Worm (Caenorhabditis elegans) whole organism, L2 larva: ENCODE measurements around the gene C49F8.15.

Experiments
- F13H6.1 ChIP-seq: sonication (generic microtip); optimal IDR thresholded peaks from 2 replicates; lab custom pipeline; 2016; ENCODE audit warnings: missing genetic modification characterization, missing compliant biosample characterization
- R02D3.7 ChIP-seq: fragments of 150-350 bp; optimal IDR thresholded peaks from 2 replicates; lab custom pipeline; 2014; ENCODE audit warnings: missing biosample characterization, missing genetic modification characterization
- Y55F3AM.14 ChIP-seq: fragments of 200-800 bp; sonication (Bioruptor generic); optimal IDR thresholded peaks from 2 replicates; lab custom pipeline; 2018; ENCODE audit warnings: mild to moderate bottlenecking, missing genetic modification characterization, missing compliant biosample characterization
- ZK546.5 ChIP-seq: sonication (generic microtip); optimal IDR thresholded peaks from 2 replicates; lab custom pipeline; 2017; ENCODE audit warnings: missing biosample characterization, missing genetic modification characterization
- alr-1 ChIP-seq: fragments of 150-350 bp; optimal IDR thresholded peaks from 2 replicates; lab custom pipeline; 2014; ENCODE audit warnings: missing biosample characterization, missing genetic modification characterization
- aly-2 ChIP-seq: fragments of 150-350 bp; optimal IDR thresholded peaks from 2 replicates; lab custom pipeline; 2014; ENCODE audit warnings: missing biosample characterization, missing genetic modification characterization
- ama-1 ChIP-seq: fragments of 150-350 bp; optimal IDR thresholded peaks from 2 replicates; lab custom pipeline; 2018; ENCODE audit warnings: inconsistent platforms
- blmp-1 ChIP-seq: sonication (generic microtip); optimal IDR thresholded peaks from 2 replicates; lab custom pipeline; 2017; ENCODE audit warnings: missing genetic modification characterization, mild to moderate bottlenecking, missing compliant biosample characterization, antibody characterized with exemption, moderate library complexity; ENCODE audit not compliant: insufficient read depth
- ceh-16 ChIP-seq: fragments of 150-350 bp; optimal IDR thresholded peaks from 2 replicates; lab custom pipeline; 2014; ENCODE audit warnings: missing biosample characterization, missing genetic modification characterization
- ceh-82 ChIP-seq: fragments of 150-350 bp; optimal IDR thresholded peaks from 2 replicates; lab custom pipeline; 2014; ENCODE audit warnings: missing biosample characterization, missing genetic modification characterization
- crh-2 ChIP-seq: sonication (generic microtip); optimal IDR thresholded peaks from 2 replicates; lab custom pipeline; 2017; ENCODE audit warnings: missing biosample characterization, missing genetic modification characterization
- dmd-4 ChIP-seq: sonication (generic microtip); optimal IDR thresholded peaks from 2 replicates; lab custom pipeline; 2017; ENCODE audit warnings: missing biosample characterization, missing genetic modification characterization
- elt-1 ChIP-seq: fragments of 150-350 bp; optimal IDR thresholded peaks from 2 replicates; lab custom pipeline; 2014; ENCODE audit warnings: missing biosample characterization, missing genetic modification characterization
- elt-3 ChIP-seq: sonication (generic microtip); optimal IDR thresholded peaks from 2 replicates; lab custom pipeline; 2017; ENCODE audit warnings: missing biosample characterization, missing genetic modification characterization
- fos-1 ChIP-seq: fragments of 150-350 bp; optimal IDR thresholded peaks from 2 replicates; lab custom pipeline; 2014; ENCODE audit warnings: missing biosample characterization, missing genetic modification characterization
- gmeb-1 ChIP-seq: fragments of 150-350 bp; optimal IDR thresholded peaks from 2 replicates; lab custom pipeline; 2014; ENCODE audit warnings: missing biosample characterization, missing genetic modification characterization
- lin-11 ChIP-seq: fragments of 150-350 bp; sonication (generic microtip); optimal IDR thresholded peaks from 2 replicates; lab custom pipeline; 2014; ENCODE audit warnings: missing biosample characterization, missing genetic modification characterization, inconsistent platforms, mixed read lengths
- lin-13 ChIP-seq: fragments of 150-350 bp; optimal IDR thresholded peaks from 2 replicates; lab custom pipeline; 2014; ENCODE audit warnings: missing biosample characterization, missing genetic modification reagents, missing genetic modification characterization
- lin-39 ChIP-seq: fragments of 150-350 bp; optimal IDR thresholded peaks from 2 replicates; lab custom pipeline; 2014; ENCODE audit warnings: missing biosample characterization, missing genetic modification reagents, missing genetic modification characterization
- lsy-2 ChIP-seq, 2 experiments: fragments of 150-350 bp in 1 of 2; sonication (generic microtip) in 1 of 2; optimal IDR thresholded peaks; 2 replicates each; lab custom pipeline; 2014 to 2017; ENCODE audit warnings: missing biosample characterization in 2 of 2, missing genetic modification characterization in 2 of 2
- mab-5 ChIP-seq: fragments of 150-350 bp; optimal IDR thresholded peaks from 2 replicates; lab custom pipeline; 2014; ENCODE audit warnings: missing biosample characterization, missing genetic modification characterization
- mbf-1 ChIP-seq: sonication (generic microtip); optimal IDR thresholded peaks from 2 replicates; lab custom pipeline; 2017; ENCODE audit warnings: missing biosample characterization, missing genetic modification characterization
- mdl-1 ChIP-seq, 2 experiments: fragments of 150-350 bp in 1 of 2; sonication (generic microtip) in 1 of 2; optimal IDR thresholded peaks; 2 replicates each; lab custom pipeline; 2017; ENCODE audit warnings: missing biosample characterization in 2 of 2, missing genetic modification characterization in 2 of 2
- nhr-10 ChIP-seq: sonication (generic microtip); optimal IDR thresholded peaks from 2 replicates; lab custom pipeline; 2017; ENCODE audit warnings: missing biosample characterization, missing genetic modification characterization
- nhr-11 ChIP-seq: fragments of 150-350 bp; optimal IDR thresholded peaks from 2 replicates; lab custom pipeline; 2014; ENCODE audit warnings: missing biosample characterization, missing genetic modification characterization
- nhr-12 ChIP-seq: fragments of 150-350 bp; optimal IDR thresholded peaks from 2 replicates; lab custom pipeline; 2014; ENCODE audit warnings: missing biosample characterization, missing genetic modification characterization
- nhr-129 ChIP-seq: fragments of 150-350 bp; optimal IDR thresholded peaks from 2 replicates; lab custom pipeline; 2014; ENCODE audit warnings: missing biosample characterization, missing genetic modification characterization
- nhr-21 ChIP-seq: fragments of 150-350 bp; optimal IDR thresholded peaks from 2 replicates; lab custom pipeline; 2014; ENCODE audit warnings: missing biosample characterization, missing genetic modification characterization
- nhr-23 ChIP-seq: fragments of 150-350 bp; optimal IDR thresholded peaks from 2 replicates; lab custom pipeline; 2014; ENCODE audit warnings: missing biosample characterization, missing genetic modification reagents, missing genetic modification characterization
- nhr-237 ChIP-seq: fragments of 150-350 bp; optimal IDR thresholded peaks from 2 replicates; lab custom pipeline; 2014; ENCODE audit warnings: missing biosample characterization, missing genetic modification characterization
- nhr-25 ChIP-seq: fragments of 150-350 bp; sonication (generic microtip); optimal IDR thresholded peaks from 3 replicates; lab custom pipeline; 2014; ENCODE audit warnings: missing biosample characterization, missing genetic modification characterization
- nhr-6 ChIP-seq: fragments of 150-350 bp; optimal IDR thresholded peaks from 2 replicates; lab custom pipeline; 2014; ENCODE audit warnings: missing biosample characterization, missing genetic modification characterization
- nhr-77 ChIP-seq: fragments of 150-350 bp; optimal IDR thresholded peaks from 2 replicates; lab custom pipeline; 2014; ENCODE audit warnings: missing biosample characterization, missing genetic modification characterization
- peb-1 ChIP-seq: fragments of 150-350 bp; optimal IDR thresholded peaks from 2 replicates; lab custom pipeline; 2014; ENCODE audit warnings: missing biosample characterization, missing genetic modification characterization
- sem-4 ChIP-seq: fragments of 150-350 bp; optimal IDR thresholded peaks from 2 replicates; lab custom pipeline; 2014; ENCODE audit warnings: missing biosample characterization, missing genetic modification reagents, missing genetic modification characterization
- sma-3 ChIP-seq: sonication (generic microtip); optimal IDR thresholded peaks from 2 replicates; lab custom pipeline; 2016; ENCODE audit warnings: missing genetic modification reagents, missing genetic modification characterization, missing compliant biosample characterization
- sma-9 ChIP-seq, 2 experiments: fragments of 150-350 bp in 1 of 2; sonication (generic microtip) in 1 of 2; optimal IDR thresholded peaks; 2 replicates each; lab custom pipeline; 2014 to 2016; ENCODE audit warnings: missing genetic modification characterization in 2 of 2, mild to moderate bottlenecking in 1 of 2, missing biosample characterization in 1 of 2, missing compliant biosample characterization in 1 of 2, missing genetic modification reagents in 1 of 2, moderate library complexity in 1 of 2
- snpc-4 ChIP-seq: fragments of 150-350 bp; optimal IDR thresholded peaks from 2 replicates; lab custom pipeline; 2014; ENCODE audit warnings: missing biosample characterization, missing genetic modification characterization
- unc-39 ChIP-seq: fragments of 150-350 bp; optimal IDR thresholded peaks from 2 replicates; lab custom pipeline; 2014; ENCODE audit warnings: missing biosample characterization, missing genetic modification characterization
- unc-55 ChIP-seq: fragments of 150-350 bp; sonication (generic microtip); optimal IDR thresholded peaks from 3 replicates; lab custom pipeline; 2014; ENCODE audit warnings: missing biosample characterization, missing genetic modification reagents, missing genetic modification characterization
- unc-62 ChIP-seq: fragments of 150-350 bp; optimal IDR thresholded peaks from 2 replicates; lab custom pipeline; 2014; ENCODE audit warnings: missing biosample characterization, missing genetic modification reagents, missing genetic modification characterization
- zag-1 ChIP-seq: fragments of 150-350 bp; optimal IDR thresholded peaks from 2 replicates; lab custom pipeline; 2014; ENCODE audit warnings: missing biosample characterization, missing genetic modification characterization
- ztf-1 ChIP-seq: fragments of 200-800 bp; sonication (Bioruptor generic); conservative IDR thresholded peaks from 2 replicates; pipeline ENCODE4 v1.3.6; 2022; ENCODE audit warnings: missing genetic modification characterization, missing compliant biosample characterization
- ztf-11 ChIP-seq: sonication (generic microtip); optimal IDR thresholded peaks from 2 replicates; lab custom pipeline; 2017; ENCODE audit warnings: missing biosample characterization, missing genetic modification characterization
- ztf-4 ChIP-seq: fragments of 150-350 bp; optimal IDR thresholded peaks from 2 replicates; lab custom pipeline; 2014; ENCODE audit warnings: missing biosample characterization, missing genetic modification characterization

C49F8.15 gene

DNA sequence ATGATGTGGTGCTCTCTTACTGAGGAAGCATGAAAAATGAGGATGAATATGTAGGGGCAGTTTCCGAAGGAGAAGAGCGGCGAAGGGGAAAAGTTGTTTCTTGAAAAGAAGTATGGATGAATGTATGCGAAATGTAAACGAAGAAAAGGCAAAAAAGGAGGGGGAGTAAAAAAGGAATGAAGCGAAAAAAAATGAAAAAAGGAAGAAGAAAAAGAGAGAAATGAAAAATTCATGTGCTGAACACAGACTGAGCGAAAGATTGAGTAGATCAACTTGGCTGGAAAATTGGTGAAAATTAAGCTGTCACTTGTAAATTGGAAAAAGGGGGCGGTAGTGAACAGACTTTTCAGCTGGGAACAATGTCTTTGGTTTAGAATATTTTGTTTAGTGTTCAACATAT lies 2.5 kb upstream of the C49F8.15 start, which contains the start of gene C49F8.1:
C49F8.1 (minus strand) TSS at position 101 of the 400 bp plus-strand sequence.
- no peak for TF ChIP-seq snpc-4 (tag; lab: Kevin White, UChicago)
- peak; percentile 44 for TF ChIP-seq unc-55 (GFP tag; lab: Kevin White, UChicago)

DNA sequence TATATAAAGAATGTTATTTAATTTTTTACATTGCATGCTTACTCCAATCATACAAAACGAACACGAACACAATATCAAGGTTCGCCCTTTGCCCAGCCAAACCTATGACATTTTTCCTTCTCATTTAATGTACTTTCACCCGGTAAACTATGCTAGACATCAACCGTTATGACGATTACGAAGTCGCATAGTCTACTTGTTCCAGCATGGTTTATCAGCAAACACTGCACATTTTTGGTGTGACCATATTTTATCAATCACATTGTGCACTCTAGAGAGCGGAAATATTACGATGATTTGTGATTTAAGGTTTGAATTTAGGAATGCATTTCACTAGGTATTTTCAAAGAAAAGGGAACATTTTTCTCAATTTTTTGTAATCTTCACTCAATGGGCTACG lies 1.8 kb downstream of the C49F8.15 start:
- TF ChIP-seq crh-2 (tag; lab: Kevin White, UChicago) (peak; percentile 54), fos-1 (peak; percentile 82), lsy-2 (tag; optimal IDR thresholded peaks at IDR 0.05; lab: Kevin White, UChicago) (no peak), gmeb-1 (no peak), sma-3 (peak; percentile 38), F13H6.1 (tag; lab: Kevin White, UChicago) (peak; percentile 33), nhr-129 (tag; lab: Kevin White, UChicago) (peak; percentile 29), sma-9 (GFP tag; optimal IDR thresholded peaks at IDR 0.05; lab: Kevin White, UChicago) (peak; percentile 96), sma-9 (tag; optimal IDR thresholded peaks at IDR 0.05; lab: Kevin White, UChicago) (no peak)

DNA sequence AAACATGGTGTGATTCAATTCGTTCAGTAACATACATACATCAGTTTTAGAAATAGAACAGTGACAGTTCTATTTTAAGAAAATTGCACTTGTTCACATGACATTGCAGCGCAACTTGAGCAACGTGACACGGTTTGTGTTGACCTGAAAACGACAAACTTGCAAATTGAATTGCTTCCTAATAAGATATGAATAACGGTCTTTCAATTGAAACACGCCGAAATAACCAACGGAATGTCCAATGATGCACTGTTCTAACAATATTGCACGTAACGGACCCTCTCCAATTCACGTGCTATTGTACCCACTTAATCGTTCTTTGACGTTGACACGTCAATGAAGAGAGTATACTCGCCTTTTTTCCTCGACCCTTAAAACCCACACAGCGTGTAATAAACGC lies 2.6 kb downstream of the C49F8.15 start:
- TF ChIP-seq blmp-1 (tag; lab: Kevin White, UChicago), result peak; percentile 35
- peak; percentile 40 for TF ChIP-seq nhr-25
- TF ChIP-seq crh-2 (tag; lab: Kevin White, UChicago), result peak; percentile 79
- peak in 1 of 2 experiments; percentile 15 for TF ChIP-seq lsy-2 (tag; optimal IDR thresholded peaks at IDR 0.05; lab: Kevin White, UChicago)
- TF ChIP-seq sma-3, result peak; percentile 15
- no peak for TF ChIP-seq ceh-82
- TF ChIP-seq ama-1, result no peak
- no peak for TF ChIP-seq zag-1 (tag; lab: Kevin White, UChicago)
- peak; percentile 0 for TF ChIP-seq F13H6.1 (tag; lab: Kevin White, UChicago)
- peak; percentile 33 for TF ChIP-seq nhr-21 (tag; lab: Kevin White, UChicago)
- peak in 1 of 2 experiments; percentile 0 for TF ChIP-seq mdl-1 (tag; optimal IDR thresholded peaks at IDR 0.05; lab: Kevin White, UChicago)
- TF ChIP-seq sma-9 (GFP tag; optimal IDR thresholded peaks at IDR 0.05; lab: Kevin White, UChicago), result peak; percentile 87
- TF ChIP-seq sma-9 (tag; optimal IDR thresholded peaks at IDR 0.05; lab: Kevin White, UChicago), result no peak
- peak; percentile 39 for TF ChIP-seq nhr-129 (tag; lab: Kevin White, UChicago)
- TF ChIP-seq, all 48 proteins: peak for 10

DNA sequence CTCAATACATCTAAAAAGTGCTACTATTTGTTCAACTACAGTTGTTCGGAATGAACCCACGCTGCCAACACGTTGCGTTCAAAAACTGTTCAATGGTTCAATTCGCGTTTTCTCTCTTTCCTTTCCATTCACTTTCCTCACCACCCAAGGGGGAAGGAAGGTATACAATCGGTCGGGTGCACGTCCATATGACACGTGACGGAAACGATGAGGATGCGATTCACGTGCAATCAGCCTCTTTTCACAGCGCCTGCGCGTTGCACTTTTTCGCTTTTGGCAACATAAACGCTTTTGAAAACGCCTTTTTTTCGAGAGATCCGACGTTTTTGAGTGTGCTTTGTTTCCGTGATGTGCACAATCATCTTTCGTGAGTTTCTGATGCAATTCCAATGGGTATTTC lies 3.8 kb downstream of the C49F8.15 start:
- TF ChIP-seq nhr-23 (tag; lab: Kevin White, UChicago), result no peak
- no peak for TF ChIP-seq R02D3.7 (tag; lab: Kevin White, UChicago)
- peak; percentile 72 for TF ChIP-seq gmeb-1
- no peak for TF ChIP-seq nhr-11 (tag; lab: Kevin White, UChicago)
- TF ChIP-seq elt-1 (tag; lab: Kevin White, UChicago), result no peak
- TF ChIP-seq lin-13, result peak; percentile 25
- TF ChIP-seq ZK546.5, result no peak
- no peak for TF ChIP-seq ceh-16 (tag; lab: Kevin White, UChicago)
- TF ChIP-seq crh-2 (tag; lab: Kevin White, UChicago), result peak; percentile 93
- no peak for TF ChIP-seq peb-1 (tag; lab: Kevin White, UChicago)
- TF ChIP-seq lin-11, result no peak
- TF ChIP-seq lsy-2 (tag; optimal IDR thresholded peaks at IDR 0.05; lab: Kevin White, UChicago), result peak in 1 of 2 experiments; percentile 76
- no peak for TF ChIP-seq unc-55 (GFP tag; lab: Kevin White, UChicago)
- peak; percentile 79 for TF ChIP-seq Y55F3AM.14
- TF ChIP-seq F13H6.1 (tag; lab: Kevin White, UChicago), result peak; percentile 95
- no peak for TF ChIP-seq unc-62 (GFP tag; lab: Kevin White, UChicago)
- TF ChIP-seq nhr-129 (tag; lab: Kevin White, UChicago), result peak; percentile 98
- TF ChIP-seq sma-9 (GFP tag; optimal IDR thresholded peaks at IDR 0.05; lab: Kevin White, UChicago), result peak; percentile 99
- peak; percentile 66 for TF ChIP-seq sma-9 (tag; optimal IDR thresholded peaks at IDR 0.05; lab: Kevin White, UChicago)
- TF ChIP-seq ztf-1 (GFP tag; lab: Robert Waterston, UW), result no peak
- TF ChIP-seq nhr-6 (tag; lab: Kevin White, UChicago), result peak; percentile 68
- no peak for TF ChIP-seq elt-3 (tag; lab: Kevin White, UChicago)
- no peak for TF ChIP-seq snpc-4 (tag; lab: Kevin White, UChicago)
- no peak for TF ChIP-seq aly-2 (tag; lab: Kevin White, UChicago)
- TF ChIP-seq zag-1 (tag; lab: Kevin White, UChicago), result no peak
- TF ChIP-seq blmp-1 (tag; lab: Kevin White, UChicago), result peak; percentile 98
- TF ChIP-seq mab-5 (tag; lab: Kevin White, UChicago), result no peak
- TF ChIP-seq nhr-237, result no peak
- TF ChIP-seq mbf-1 (tag; lab: Kevin White, UChicago), result no peak
- no peak for TF ChIP-seq nhr-12 (tag; lab: Kevin White, UChicago)
- TF ChIP-seq mdl-1 (tag; optimal IDR thresholded peaks at IDR 0.05; lab: Kevin White, UChicago), result peak; percentile 77 to 96
- TF ChIP-seq unc-39 (tag; lab: Kevin White, UChicago), result no peak
- TF ChIP-seq ceh-82, result no peak
- no peak for TF ChIP-seq ztf-4
- TF ChIP-seq dmd-4, result no peak
- TF ChIP-seq sem-4 (tag; lab: Kevin White, UChicago), result peak; percentile 51
- no peak for TF ChIP-seq alr-1 (tag; lab: Kevin White, UChicago)
- TF ChIP-seq ztf-11 (tag; lab: Kevin White, UChicago), result no peak
- no peak for TF ChIP-seq nhr-10 (tag; lab: Kevin White, UChicago)
- TF ChIP-seq nhr-77 (tag; lab: Kevin White, UChicago), result no peak
- no peak for TF ChIP-seq lin-39 (tag; lab: Kevin White, UChicago)
